Fruit fly (Drosophila melanogaster): ENCODE measurements around the gene Orc5.
A peak's percentile ranks its signal among the peaks of the same experiment; 100 is the strongest.

The Orc5 gene

dm6 chr2L:13829540-13829939, at the start of gene Orc5, which contains the start of gene Arpc1:
TSS of gene Orc5 (plus strand) at chr2L:13829837.
TSS of gene Arpc1 (minus strand) at chr2L:13829741.
- no peak for TF ChIP-seq brk (GFP tag; optimal IDR thresholded peaks at IDR 0.05)
- no peak for TF ChIP-seq Rel (GFP tag; optimal IDR thresholded peaks at IDR 0.05)
- peak; percentile 58 for TF ChIP-seq Rel (tag; optimal IDR thresholded peaks at IDR 0.05)

- no peak for TF ChIP-seq lola (GFP tag; optimal IDR thresholded peaks at IDR 0.05)
- TF ChIP-seq CG32264 (GFP tag; optimal IDR thresholded peaks at IDR 0.05), result peak; percentile 39
- TF ChIP-seq Dif (GFP tag; optimal IDR thresholded peaks at IDR 0.05; ENCODE audit: partially characterized antibody), result no peak
- no peak for TF ChIP-seq CrebA (GFP tag; optimal IDR thresholded peaks at IDR 0.05; ENCODE audit: borderline replicate concordance)
- TF ChIP-seq sage (GFP tag; optimal IDR thresholded peaks at IDR 0.05), result peak; percentile 79
- TF ChIP-seq woc (GFP tag; optimal IDR thresholded peaks at IDR 0.05), result peak; percentile 86
- no peak for TF ChIP-seq Jra (GFP tag; optimal IDR thresholded peaks at IDR 0.05)
- TF ChIP-seq Hr83 (GFP tag; optimal IDR thresholded peaks at IDR 0.05; ENCODE audit: poor library complexity, severe bottlenecking), result peak; percentile 74
- peak; percentile 42 for TF ChIP-seq br (GFP tag; optimal IDR thresholded peaks at IDR 0.05)
- TF ChIP-seq dl (GFP tag; optimal IDR thresholded peaks at IDR 0.05; ENCODE audit: insufficient read depth in 1 of 2, partially characterized antibody in 2 of 2), result no peak
- TF ChIP-seq Sp1 (GFP tag; optimal IDR thresholded peaks at IDR 0.05), result peak; percentile 93
- no peak for TF ChIP-seq Abd-B (GFP tag; optimal IDR thresholded peaks at IDR 0.05)
- no peak for TF ChIP-seq usp (GFP tag; optimal IDR thresholded peaks at IDR 0.05)
- TF ChIP-seq jim (GFP tag; optimal IDR thresholded peaks at IDR 0.05), result peak; percentile 57
- peak in 1 of 2 experiments; percentile 87 for TF ChIP-seq foxo (GFP tag; optimal IDR thresholded peaks at IDR 0.05)
- TF ChIP-seq Vsx2 (GFP tag; optimal IDR thresholded peaks at IDR 0.05; ENCODE audit: partially characterized antibody), result no peak
- TF ChIP-seq fru (GFP tag; optimal IDR thresholded peaks at IDR 0.05), result peak; percentile 78
- TF ChIP-seq pan (optimal IDR thresholded peaks at IDR 0.05), result no peak
- peak; percentile 76 for TF ChIP-seq OdsH (GFP tag; optimal IDR thresholded peaks at IDR 0.05)
- TF ChIP-seq N (GFP tag; optimal IDR thresholded peaks at IDR 0.05), result no peak
- no peak for TF ChIP-seq Myc (optimal IDR thresholded peaks at IDR 0.05)
- TF ChIP-seq dsf (GFP tag; optimal IDR thresholded peaks at IDR 0.05; ENCODE audit: borderline replicate concordance), result peak; percentile 18
- TF ChIP-seq brk (GFP tag; optimal IDR thresholded peaks at IDR 0.05), result no peak
- peak; percentile 89 for TF ChIP-seq HLH106 (tag; optimal IDR thresholded peaks at IDR 0.05)
- no peak for TF ChIP-seq tai (GFP tag; optimal IDR thresholded peaks at IDR 0.05)
- TF ChIP-seq dmrt93B (GFP tag; optimal IDR thresholded peaks at IDR 0.05), result no peak
- TF ChIP-seq CG9705 (GFP tag; optimal IDR thresholded peaks at IDR 0.05), result peak; percentile 65
- no peak for TF ChIP-seq Hr78 (GFP tag; optimal IDR thresholded peaks at IDR 0.05)
- TF ChIP-seq Hnf4 (GFP tag; optimal IDR thresholded peaks at IDR 0.05), result peak; percentile 39
- TF ChIP-seq Dfd (GFP tag; optimal IDR thresholded peaks at IDR 0.05), result no peak
- no peak for TF ChIP-seq Mio (GFP tag; optimal IDR thresholded peaks at IDR 0.05)
- TF ChIP-seq GATAd (GFP tag; optimal IDR thresholded peaks at IDR 0.05), result no peak
- TF ChIP-seq rgr (GFP tag; optimal IDR thresholded peaks at IDR 0.05), result peak; percentile 58
- peak; percentile 23 for TF ChIP-seq Rel (GFP tag; optimal IDR thresholded peaks at IDR 0.05)
- TF ChIP-seq Rel (tag; optimal IDR thresholded peaks at IDR 0.05), result peak; percentile 8
- peak; percentile 65 for TF ChIP-seq sv (GFP tag; optimal IDR thresholded peaks at IDR 0.05)
- TF ChIP-seq h (GFP tag; optimal IDR thresholded peaks at IDR 0.05), result peak; percentile 69
- TF ChIP-seq ey (GFP tag; optimal IDR thresholded peaks at IDR 0.05), result peak; percentile 26
- peak; percentile 84 for TF ChIP-seq psq (GFP tag; optimal IDR thresholded peaks at IDR 0.05)
Measured at dm6 chr2L:13780109-13780947, 49.3 kb upstream of the Orc5 start, which contains the start of the genes CG9008 and p38b. TSS of gene CG9008 (minus strand) at chr2L:13780165. TSS of gene p38b (plus strand) at chr2L:13780689.
